Fruit fly (Drosophila melanogaster): ENCODE data around the gene Naa40.
A peak's percentile ranks its signal among the peaks of the same experiment; 100 is the strongest.

Gene Naa40

DNA sequence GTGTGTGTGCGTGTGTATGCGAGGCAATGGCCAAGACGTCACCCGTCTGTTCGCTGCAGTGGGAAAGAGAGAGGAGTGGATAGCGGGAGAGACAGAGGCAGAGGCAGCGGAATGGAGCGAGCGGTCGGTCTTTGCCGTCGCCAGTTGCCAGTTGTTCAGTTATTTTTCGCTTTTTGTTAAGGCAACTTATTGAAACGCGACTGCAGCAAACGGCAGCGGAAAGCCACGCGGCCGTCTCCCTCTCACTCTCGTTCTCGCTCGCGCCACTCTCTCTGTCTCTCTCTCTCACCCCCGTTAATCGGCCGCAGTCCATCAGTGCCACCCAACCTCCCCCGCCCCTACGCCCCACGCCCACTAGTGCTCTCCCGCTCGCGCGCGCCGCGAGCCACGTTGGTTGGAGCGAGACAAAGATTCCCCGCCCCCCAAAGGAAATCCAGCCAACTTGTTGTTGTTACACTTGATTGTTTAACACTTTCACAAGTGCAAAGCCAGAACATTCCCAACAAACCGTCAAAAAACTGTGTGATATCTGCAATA is 48.1 kb upstream of the Naa40 start (continued):
- TF ChIP-seq CG6272 (GFP tag; IDR thresholded peaks at IDR 0.05) (no peak), CG15073 (GFP tag; optimal IDR thresholded peaks at IDR 0.05) (peak; percentile 52), CG2199 (GFP tag; IDR thresholded peaks at IDR 0.05) (peak; percentile 84; the same call in 2 of the 3 replicates), CG10274 (GFP tag; optimal IDR thresholded peaks at IDR 0.05) (peak; percentile 39), C15 (GFP tag; IDR thresholded peaks at IDR 0.05) (no peak), Drgx (GFP tag; IDR thresholded peaks at IDR 0.05) (peak; percentile 52), CG7745 (tag; optimal IDR thresholded peaks at IDR 0.05) (no peak), disco-r (GFP tag; optimal IDR thresholded peaks at IDR 0.05) (no peak), CG33213 (GFP tag; optimal IDR thresholded peaks at IDR 0.05) (no peak), chif (GFP tag; optimal IDR thresholded peaks at IDR 0.05) (no peak), vfl (GFP tag; optimal IDR thresholded peaks at IDR 0.05) (no peak), CG17359 (tag; optimal IDR thresholded peaks at IDR 0.05) (no peak), CG8765 (GFP tag; IDR thresholded peaks at IDR 0.05) (0 out of 2 replicates have a peak, but pooled peaks have one; percentile 6), CG2120 (GFP tag; optimal IDR thresholded peaks at IDR 0.05) (no peak), stc (GFP tag; IDR thresholded peaks at IDR 0.05) (peak; percentile 31; the same call in 1 of the 2 replicates), dysf (GFP tag; IDR thresholded peaks at IDR 0.05) (no peak), CG17802 (tag; optimal IDR thresholded peaks at IDR 0.05) (no peak), CG7357 (GFP tag; IDR thresholded peaks at IDR 0.05) (no peak), Aef1 (GFP tag; IDR thresholded peaks at IDR 0.05) (peak; percentile 78), ttk (GFP tag; IDR thresholded peaks at IDR 0.05) (no peak), Poxn (GFP tag; IDR thresholded peaks at IDR 0.05) (no peak), her (GFP tag; optimal IDR thresholded peaks at IDR 0.05) (peak; percentile 25), CG10543 (GFP tag; optimal IDR thresholded peaks at IDR 0.05) (peak; percentile 87), CHES-1-like (GFP tag; optimal IDR thresholded peaks at IDR 0.05) (no peak), CG4707 (GFP tag; optimal IDR thresholded peaks at IDR 0.05) (no peak), sima (GFP tag; optimal IDR thresholded peaks at IDR 0.05) (no peak), tap (tag; optimal IDR thresholded peaks at IDR 0.05) (peak; percentile 5), Taf1 (GFP tag; IDR thresholded peaks at IDR 0.05) (peak; percentile 22; the same call in 1 of the 2 replicates), HmgD (GFP tag; optimal IDR thresholded peaks at IDR 0.05) (peak; percentile 46), CG30431 (GFP tag; optimal IDR thresholded peaks at IDR 0.05) (no peak), croc (GFP tag; conservative IDR thresholded peaks at IDR 0.05) (no peak), CG1024 (GFP tag; IDR thresholded peaks at IDR 0.05) (no peak), fd3F (GFP tag; optimal IDR thresholded peaks at IDR 0.05) (no peak), gcm2 (GFP tag; optimal IDR thresholded peaks at IDR 0.05) (no peak), CG30020 (tag; optimal IDR thresholded peaks at IDR 0.05) (no peak), Oli (tag; optimal IDR thresholded peaks at IDR 0.05) (no peak), ato (GFP tag; IDR thresholded peaks at IDR 0.05; ENCODE audit: partially characterized antibody) (no peak), cato (GFP tag; optimal IDR thresholded peaks at IDR 0.05; ENCODE audit: borderline replicate concordance) (no peak), danr (GFP tag; IDR thresholded peaks at IDR 0.05) (no peak), CG8089 (GFP tag; optimal IDR thresholded peaks at IDR 0.05) (no peak), sna (GFP tag; IDR thresholded peaks at IDR 0.05; ENCODE audit: partially characterized antibody) (peak; percentile 47), CG11560 (tag; IDR thresholded peaks at IDR 0.05) (no peak), Tbp (GFP tag; optimal IDR thresholded peaks at IDR 0.05) (no peak), org-1 (GFP tag; optimal IDR thresholded peaks at IDR 0.05) (no peak), CG10654 (GFP tag; optimal IDR thresholded peaks at IDR 0.05) (no peak), CG7271 (tag; optimal IDR thresholded peaks at IDR 0.05) (no peak), z (GFP tag; IDR thresholded peaks at IDR 0.05) (peak; percentile 93), CG14710 (tag; optimal IDR thresholded peaks at IDR 0.05) (no peak), CG10431 (GFP tag; optimal IDR thresholded peaks at IDR 0.05) (peak; percentile 24), Dref (GFP tag; IDR thresholded peaks at IDR 0.05) (no peak), CG8281 (tag; optimal IDR thresholded peaks at IDR 0.05) (no peak), Xrp1 (GFP tag; IDR thresholded peaks at IDR 0.05) (no peak; the same call in none of the 2 replicates)
